Worm (Caenorhabditis elegans) whole organism, late embryonic: ENCODE data around the gene srh-47.
A peak's percentile ranks its signal among the peaks of the same experiment; 100 is the strongest.

Source experiments
- C38D4.7 ChIP-seq: fragments of 200-800 bp; sonication (Bioruptor generic); optimal IDR thresholded peaks from 2 replicates; lab custom pipeline; 2018; ENCODE audit warnings: mild to moderate bottlenecking, missing genetic modification characterization, moderate library complexity, missing compliant biosample characterization
- F13H6.1 ChIP-seq: sonication (generic microtip); optimal IDR thresholded peaks from 2 replicates; lab custom pipeline; 2016; ENCODE audit warnings: missing genetic modification characterization, missing compliant biosample characterization
- K09A11.1 ChIP-seq: sonication (generic microtip); optimal IDR thresholded peaks from 2 replicates; lab custom pipeline; 2017; ENCODE audit warnings: antibody characterized with exemption, mild to moderate bottlenecking, missing genetic modification characterization, missing compliant biosample characterization; ENCODE audit not compliant: insufficient read depth
- Y22D7AL.16 ChIP-seq: sonication (generic microtip); optimal IDR thresholded peaks from 2 replicates; lab custom pipeline; 2016; ENCODE audit warnings: missing genetic modification characterization, missing compliant biosample characterization
- ceh-18 ChIP-seq: sonication (generic microtip); optimal IDR thresholded peaks from 2 replicates; lab custom pipeline; 2016; ENCODE audit warnings: missing genetic modification characterization, missing compliant biosample characterization
- ceh-19 ChIP-seq: fragments of 200-800 bp; sonication (Bioruptor generic); optimal IDR thresholded peaks from 2 replicates; lab custom pipeline; 2018; ENCODE audit warnings: mild to moderate bottlenecking, missing genetic modification characterization, missing compliant biosample characterization
- ceh-22 ChIP-seq: sonication (generic microtip); optimal IDR thresholded peaks from 2 replicates; lab custom pipeline; 2017; ENCODE audit warnings: missing biosample characterization, missing genetic modification characterization
- ceh-24 ChIP-seq: sonication (generic microtip); optimal IDR thresholded peaks from 2 replicates; lab custom pipeline; 2016; ENCODE audit warnings: mild to moderate bottlenecking, missing genetic modification characterization, missing compliant biosample characterization
- ceh-30 ChIP-seq: fragments of 150-350 bp; optimal IDR thresholded peaks from 2 replicates; lab custom pipeline; 2014; ENCODE audit warnings: missing biosample characterization, missing genetic modification characterization
- ceh-31 ChIP-seq: sonication (generic microtip); optimal IDR thresholded peaks from 2 replicates; lab custom pipeline; 2016; ENCODE audit warnings: missing genetic modification characterization, missing compliant biosample characterization
- ceh-45 ChIP-seq: fragments of 200-800 bp; sonication (Bioruptor generic); IDR thresholded peaks from 2 replicates; pipeline ENCODE4 v1.3.6; 2022; ENCODE audit warnings: missing genetic modification reagents, missing genetic modification characterization, missing compliant biosample characterization
- che-1 ChIP-seq: sonication (generic microtip); optimal IDR thresholded peaks from 2 replicates; lab custom pipeline; 2016; ENCODE audit warnings: mild to moderate bottlenecking, missing genetic modification characterization, missing compliant biosample characterization
- dve-1 ChIP-seq: sonication (generic microtip); optimal IDR thresholded peaks from 2 replicates; lab custom pipeline; 2017; ENCODE audit warnings: antibody characterized with exemption, mild to moderate bottlenecking, missing genetic modification characterization, missing compliant biosample characterization
- elt-2 ChIP-seq: sonication (generic microtip); optimal IDR thresholded peaks from 2 replicates; lab custom pipeline; 2016; ENCODE audit warnings: missing genetic modification reagents, missing genetic modification characterization, missing compliant biosample characterization
- elt-4 ChIP-seq: sonication (generic microtip); optimal IDR thresholded peaks from 2 replicates; lab custom pipeline; 2016; ENCODE audit warnings: missing genetic modification characterization, missing compliant biosample characterization
- eyg-1 ChIP-seq: sonication (generic microtip); optimal IDR thresholded peaks from 2 replicates; lab custom pipeline; 2016; ENCODE audit warnings: missing genotype, missing genetic modification characterization, missing compliant biosample characterization
- fkh-6 ChIP-seq: sonication (generic microtip); optimal IDR thresholded peaks from 2 replicates; lab custom pipeline; 2016; ENCODE audit warnings: missing genetic modification characterization, missing compliant biosample characterization
- gmeb-2 ChIP-seq: sonication (generic microtip); optimal IDR thresholded peaks from 2 replicates; lab custom pipeline; 2016; ENCODE audit warnings: missing genetic modification characterization, inconsistent platforms, missing compliant biosample characterization
- hlh-13 ChIP-seq: fragments of 200-800 bp; sonication (Bioruptor generic); optimal IDR thresholded peaks from 2 replicates; lab custom pipeline; 2018; ENCODE audit warnings: mild to moderate bottlenecking, missing genetic modification characterization, missing compliant biosample characterization
- hlh-30 ChIP-seq: sonication (generic microtip); optimal IDR thresholded peaks from 2 replicates; lab custom pipeline; 2017; ENCODE audit warnings: antibody characterized with exemption, missing genetic modification characterization, missing compliant biosample characterization; ENCODE audit not compliant: insufficient read depth
- lin-11 ChIP-seq: fragments of 200-800 bp; sonication (Bioruptor generic); optimal IDR thresholded peaks from 2 replicates; lab custom pipeline; 2018; ENCODE audit warnings: mild to moderate bottlenecking, missing genetic modification characterization, missing compliant biosample characterization
- madf-2 ChIP-seq: sonication (generic microtip); optimal IDR thresholded peaks from 2 replicates; lab custom pipeline; 2017; ENCODE audit warnings: missing genetic modification characterization, missing compliant biosample characterization
- nfya-1 ChIP-seq: sonication (generic microtip); optimal IDR thresholded peaks from 2 replicates; lab custom pipeline; 2017; ENCODE audit warnings: missing genetic modification characterization, mild to moderate bottlenecking, missing compliant biosample characterization, antibody characterized with exemption, moderate library complexity
- npax-4 ChIP-seq: sonication (generic microtip); optimal IDR thresholded peaks from 2 replicates; lab custom pipeline; 2016; ENCODE audit warnings: missing genetic modification characterization, missing compliant biosample characterization
- pag-3 ChIP-seq: sonication (generic microtip); optimal IDR thresholded peaks from 2 replicates; lab custom pipeline; 2016; ENCODE audit warnings: missing compliant biosample characterization, missing genetic modification characterization, borderline replicate concordance
- pat-9 ChIP-seq: fragments of 200-800 bp; sonication (Bioruptor generic); optimal IDR thresholded peaks from 2 replicates; lab custom pipeline; 2018; ENCODE audit warnings: mild to moderate bottlenecking, missing genetic modification characterization, moderate library complexity, missing compliant biosample characterization
- pax-1 ChIP-seq: fragments of 150-350 bp; optimal IDR thresholded peaks from 2 replicates; lab custom pipeline; 2014; ENCODE audit warnings: missing biosample characterization, missing genetic modification characterization
- pqm-1 ChIP-seq: sonication (generic microtip); optimal IDR thresholded peaks from 2 replicates; lab custom pipeline; 2016; ENCODE audit warnings: missing genetic modification characterization, missing compliant biosample characterization
- pros-1 ChIP-seq: fragments of 150-350 bp; optimal IDR thresholded peaks from 2 replicates; lab custom pipeline; 2014; ENCODE audit warnings: missing biosample characterization, missing genetic modification reagents, missing genetic modification characterization
- ref-2 ChIP-seq: sonication (generic microtip); optimal IDR thresholded peaks from 2 replicates; lab custom pipeline; 2016; ENCODE audit warnings: missing genetic modification characterization, missing compliant biosample characterization
- rnt-1 ChIP-seq: sonication (generic microtip); optimal IDR thresholded peaks from 2 replicates; lab custom pipeline; 2016; ENCODE audit warnings: missing genetic modification characterization, missing compliant biosample characterization
- sdc-2 ChIP-seq: sonication (generic microtip); optimal IDR thresholded peaks from 2 replicates; lab custom pipeline; 2016; ENCODE audit warnings: missing genotype, missing genetic modification characterization, missing compliant biosample characterization
- syd-9 ChIP-seq: sonication (generic microtip); optimal IDR thresholded peaks from 2 replicates; lab custom pipeline; 2016; ENCODE audit warnings: mild to moderate bottlenecking, missing genetic modification characterization, moderate library complexity, missing compliant biosample characterization
- tbx-2 ChIP-seq: sonication (generic microtip); optimal IDR thresholded peaks from 2 replicates; lab custom pipeline; 2016; ENCODE audit warnings: missing genetic modification characterization, missing compliant biosample characterization
- tbx-7 ChIP-seq: sonication (generic microtip); optimal IDR thresholded peaks from 2 replicates; lab custom pipeline; 2016; ENCODE audit warnings: missing genotype, missing genetic modification characterization, missing compliant biosample characterization
- ttx-3 ChIP-seq: sonication (generic microtip); optimal IDR thresholded peaks from 2 replicates; lab custom pipeline; 2016; ENCODE audit warnings: missing genetic modification reagents, missing genetic modification characterization, missing compliant biosample characterization
- unc-3 ChIP-seq, 2 experiments: fragments of 200-800 bp in 1 of 2; sonication (Bioruptor generic) in 1 of 2; sonication (generic microtip) in 1 of 2; conservative IDR thresholded peaks in 1 of 2; optimal IDR thresholded peaks in 1 of 2; 2 replicates each; pipeline versions ENCODE4 v1.3.6 to Lab custom; 2016 to 2022; ENCODE audit warnings: missing compliant biosample characterization in 2 of 2, missing genetic modification characterization in 2 of 2, missing genetic modification reagents in 1 of 2
- unc-55 ChIP-seq: sonication (generic microtip); optimal IDR thresholded peaks from 2 replicates; lab custom pipeline; 2017; ENCODE audit warnings: missing biosample characterization, missing genetic modification reagents, missing genetic modification characterization
- ztf-16 ChIP-seq: sonication (generic microtip); optimal IDR thresholded peaks from 2 replicates; lab custom pipeline; 2017; ENCODE audit warnings: missing genetic modification characterization, missing compliant biosample characterization

srh-47 gene

DNA sequence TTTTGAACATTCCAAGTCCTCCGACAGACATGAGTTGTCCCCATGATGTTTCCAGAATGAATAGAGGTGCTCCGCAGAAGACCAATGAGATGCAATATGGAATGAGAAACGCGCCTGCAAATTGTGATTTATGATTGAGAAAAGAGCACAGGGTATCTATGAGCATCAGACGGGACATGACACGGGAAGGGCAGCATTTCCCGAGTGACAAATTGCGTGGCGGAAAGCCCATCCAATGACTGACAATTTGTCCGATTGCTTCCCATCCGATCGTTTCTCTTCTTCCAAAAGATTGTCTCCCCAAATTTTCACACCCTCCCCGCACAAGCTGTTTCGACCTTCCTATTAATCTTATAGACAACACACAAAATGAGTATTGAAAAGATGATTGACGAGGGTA is 7.3 kb upstream of the srh-47 start:
- peak; percentile 95 for TF ChIP-seq unc-55 (GFP tag; lab: Kevin White, UChicago)
- TF ChIP-seq ceh-30 = no peak
- TF ChIP-seq ceh-18 (tag; lab: Kevin White, UChicago) = peak; percentile 83
- TF ChIP-seq rnt-1 = peak; percentile 75
- peak; percentile 6 for TF ChIP-seq nfya-1 (tag; lab: Kevin White, UChicago)
- TF ChIP-seq, all 69 proteins: peak for 4

DNA sequence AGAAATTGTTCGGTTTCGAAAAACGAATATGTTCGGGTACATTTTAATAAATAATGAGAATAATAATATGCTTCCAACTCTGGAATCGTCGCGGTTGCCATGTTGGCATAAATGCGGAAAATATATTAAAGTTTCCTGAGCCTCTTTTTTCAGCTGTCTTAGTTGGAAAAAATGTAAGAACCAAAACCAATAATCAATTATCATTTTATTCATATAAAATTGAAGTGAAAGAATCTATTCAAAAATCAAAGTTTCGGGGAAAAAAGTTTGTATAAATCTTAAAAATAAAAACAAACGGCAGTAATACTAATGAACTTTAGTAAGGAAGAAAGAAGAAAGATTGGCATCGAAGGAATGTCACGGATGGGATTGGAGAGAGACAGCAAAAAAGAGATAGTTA is 4.4 kb upstream of the srh-47 start, which contains the start of gene srh-45:
Gene srh-45 (minus strand): TSS at position 101 of the 400 bp plus-strand sequence.
- TF ChIP-seq syd-9 (tag; lab: Kevin White, UChicago) = no peak
- no peak for TF ChIP-seq ceh-31 (tag; lab: Kevin White, UChicago)
- no peak for TF ChIP-seq K09A11.1 (tag; lab: Kevin White, UChicago)

DNA sequence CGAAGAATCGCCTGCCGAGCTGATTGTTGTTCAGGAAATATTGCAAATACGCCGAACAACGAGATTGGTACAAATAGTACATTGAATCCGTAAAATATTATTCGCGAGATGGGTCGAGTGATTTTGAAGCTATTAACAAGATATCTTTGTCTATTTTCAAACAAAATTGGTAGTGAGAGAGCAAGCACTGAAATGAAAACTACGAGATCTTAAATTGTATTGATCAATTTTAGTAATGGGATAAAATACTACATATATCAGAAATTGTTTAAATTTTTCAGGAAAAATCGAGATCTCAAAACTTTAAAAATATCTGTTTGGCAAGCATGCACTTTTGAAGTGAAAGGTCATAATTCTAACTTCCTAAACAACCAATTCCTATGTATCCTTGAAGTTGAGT is 3.8 kb upstream of the srh-47 start:
- TF ChIP-seq ref-2 (no peak), gmeb-2 (tag; lab: Kevin White, UChicago) (no peak), ceh-31 (tag; lab: Kevin White, UChicago) (no peak), pat-9 (tag; lab: Kevin White, UChicago) (no peak)

DNA sequence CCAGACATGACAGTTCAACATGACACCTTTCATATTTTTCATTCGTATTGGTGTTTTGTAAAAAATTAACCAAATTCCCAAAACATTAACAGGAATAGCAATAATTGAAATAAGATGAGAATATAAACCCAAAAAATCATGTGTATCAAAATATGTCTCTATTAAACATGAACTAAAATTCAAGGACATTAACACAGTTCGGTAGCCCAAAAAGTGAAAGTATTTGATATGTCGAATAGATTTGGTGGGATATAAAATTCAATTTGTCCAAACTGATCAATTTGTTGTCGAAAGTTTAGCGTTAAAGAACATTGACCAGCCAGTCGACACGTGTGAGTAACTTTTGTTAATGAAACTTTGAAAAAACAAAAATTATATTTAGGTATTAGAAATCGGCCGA is 2.3 kb upstream of the srh-47 start, which contains the start of gene srh-46:
Gene srh-46 (minus strand): TSS at position 189 of the 400 bp plus-strand sequence.
- TF ChIP-seq unc-55 (GFP tag; lab: Kevin White, UChicago) = no peak
- no peak for TF ChIP-seq pax-1 (tag; lab: Kevin White, UChicago)
- no peak for TF ChIP-seq rnt-1
- TF ChIP-seq ceh-24 (tag; lab: Kevin White, UChicago) = no peak
- TF ChIP-seq ceh-45 (GFP tag; lab: Robert Waterston, UW) = no peak
- TF ChIP-seq Y22D7AL.16 (tag; lab: Kevin White, UChicago) = no peak
- no peak for TF ChIP-seq hlh-30
- TF ChIP-seq sdc-2 (tag; lab: Kevin White, UChicago) = no peak
- no peak for TF ChIP-seq ceh-31 (tag; lab: Kevin White, UChicago)
- no peak for TF ChIP-seq gmeb-2 (tag; lab: Kevin White, UChicago)
- no peak for TF ChIP-seq pqm-1 (tag; lab: Kevin White, UChicago)
- TF ChIP-seq pros-1 = no peak
- no peak for TF ChIP-seq dve-1
- TF ChIP-seq ttx-3 = no peak
- TF ChIP-seq ceh-22 (tag; lab: Kevin White, UChicago) = no peak
- no peak for TF ChIP-seq eyg-1
- no peak for TF ChIP-seq tbx-2 (tag; lab: Kevin White, UChicago)

DNA sequence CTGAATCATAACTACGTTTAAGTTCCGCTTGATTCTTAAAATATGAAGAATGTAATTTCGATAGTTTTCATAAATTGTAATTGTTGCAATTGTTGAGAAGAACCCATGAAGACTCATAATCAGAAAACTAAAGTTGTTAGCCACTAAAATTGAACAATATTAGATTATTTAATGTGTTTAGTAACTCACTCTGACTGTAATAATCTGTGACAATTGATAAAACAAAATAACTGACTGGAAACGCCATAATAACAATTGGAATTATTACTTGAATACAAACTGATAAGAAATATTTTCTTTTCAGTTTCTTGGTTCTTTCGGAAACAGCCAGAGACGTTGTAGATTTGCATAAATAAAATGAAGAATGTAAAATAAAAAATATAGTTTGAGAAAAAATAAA is 1.0 kb downstream of the srh-47 start:
- no peak for TF ChIP-seq eyg-1
- no peak for TF ChIP-seq tbx-7 (tag; lab: Kevin White, UChicago)
- no peak for TF ChIP-seq elt-2
- no peak for TF ChIP-seq elt-4
- TF ChIP-seq, all 69 proteins: peak for 0

DNA sequence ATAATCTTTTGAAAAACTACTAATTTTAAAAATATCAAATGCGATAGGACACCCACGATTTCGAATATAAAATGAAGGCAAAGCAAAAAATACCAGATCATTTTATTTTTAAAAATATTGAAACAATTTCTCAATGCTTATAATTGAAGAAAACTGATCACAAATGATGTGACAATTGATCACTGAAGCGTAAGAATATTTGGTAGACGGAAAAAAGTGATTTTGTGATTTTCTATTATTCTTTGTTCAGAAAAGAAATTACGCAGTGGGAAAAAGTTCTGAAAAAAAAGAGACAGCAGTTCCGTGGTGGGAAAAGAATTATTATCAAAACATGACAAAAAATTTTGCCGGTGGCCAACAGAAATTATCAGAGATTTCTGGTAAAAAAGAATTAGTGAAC is 1.8 kb downstream of the srh-47 start, which contains the start of gene T03F7.5:
Gene T03F7.5 (minus strand): TSS at position 101 of the 400 bp plus-strand sequence.
- TF ChIP-seq ceh-18 (tag; lab: Kevin White, UChicago) = no peak
- TF ChIP-seq fkh-6 (tag; lab: Kevin White, UChicago) = no peak
- no peak for TF ChIP-seq ceh-19 (GFP tag; lab: Kevin White, UChicago)
- no peak for TF ChIP-seq elt-4

DNA sequence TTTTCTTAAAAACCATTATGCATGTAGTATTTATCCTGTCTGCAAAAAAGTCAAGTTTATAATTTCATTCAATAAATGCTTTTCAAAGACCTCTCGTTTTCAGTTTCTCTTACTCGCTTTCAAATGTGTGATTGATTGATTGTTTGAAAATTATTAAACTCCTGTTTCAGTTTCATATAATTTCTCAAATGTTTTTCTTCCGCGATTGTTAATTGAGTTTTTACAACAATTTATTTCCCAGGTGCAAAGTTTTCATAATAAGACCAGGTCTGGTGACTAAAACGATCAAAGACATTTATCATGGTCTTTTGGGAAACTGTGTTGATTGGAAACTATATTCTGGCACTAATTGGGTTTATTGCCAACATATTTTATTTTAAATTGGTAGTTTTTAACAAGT is 6.0 kb downstream of the srh-47 start, which contains the start of gene T03F7.6:
Gene T03F7.6 (plus strand): TSS at position 301 of the 400 bp plus-strand sequence.
- TF ChIP-seq C38D4.7 (GFP tag; lab: Kevin White, UChicago) (no peak), ztf-16 (no peak), ttx-3 (no peak), pag-3 (tag; lab: Kevin White, UChicago) (no peak), npax-4 (tag; lab: Kevin White, UChicago) (no peak), madf-2 (no peak), F13H6.1 (tag; lab: Kevin White, UChicago) (no peak), unc-3 (GFP tag; conservative IDR thresholded peaks at IDR 0.05; lab: Robert Waterston, UW) (no peak), unc-3 (tag; optimal IDR thresholded peaks at IDR 0.05; lab: Kevin White, UChicago) (no peak), che-1 (no peak), K09A11.1 (tag; lab: Kevin White, UChicago) (no peak), ceh-30 (no peak), dve-1 (no peak), lin-11 (tag; lab: Kevin White, UChicago) (no peak), nfya-1 (tag; lab: Kevin White, UChicago) (no peak), hlh-13 (GFP tag; lab: Kevin White, UChicago) (no peak), ceh-45 (GFP tag; lab: Robert Waterston, UW) (no peak), tbx-2 (tag; lab: Kevin White, UChicago) (no peak), tbx-7 (tag; lab: Kevin White, UChicago) (no peak), pax-1 (tag; lab: Kevin White, UChicago) (no peak)
